Fruit fly (Drosophila melanogaster) whole organism, adult: ENCODE results near the gene CG4287.

ENCODE experiments used
- CG11617 ChIP-seq: fragments of 200-800 bp; sonication (Bioruptor generic); optimal IDR thresholded peaks from 2 replicates; lab custom pipeline; 2017; ENCODE audit warnings: mild to moderate bottlenecking, missing biosample characterization, missing genetic modification reagents, missing genetic modification characterization
- CG14711 ChIP-seq: fragments of 200-800 bp; sonication (Bioruptor generic); optimal IDR thresholded peaks from 2 replicates; lab custom pipeline; 2018; ENCODE audit warnings: missing biosample characterization, mild to moderate bottlenecking, missing genetic modification characterization, moderate library complexity
- CG1620 ChIP-seq: fragments of 200-800 bp; sonication (Bioruptor generic); optimal IDR thresholded peaks from 2 replicates; lab custom pipeline; 2016; ENCODE audit warnings: missing biosample characterization, missing genetic modification characterization
- CG33017 ChIP-seq: fragments of 200-800 bp; sonication (Bioruptor generic); optimal IDR thresholded peaks from 2 replicates; lab custom pipeline; 2018; ENCODE audit warnings: missing biosample characterization, mild to moderate bottlenecking, missing genetic modification characterization, moderate library complexity
- CG5204 ChIP-seq: fragments of 200-800 bp; sonication (Bioruptor generic); optimal IDR thresholded peaks from 2 replicates; lab custom pipeline; 2016; ENCODE audit warnings: missing biosample characterization, missing genetic modification characterization
- CG7045 ChIP-seq: fragments of 200-800 bp; sonication (Bioruptor generic); optimal IDR thresholded peaks from 2 replicates; lab custom pipeline; 2017; ENCODE audit warnings: missing biosample characterization, mild to moderate bottlenecking, missing genetic modification characterization
- Crg-1 ChIP-seq: fragments of 200-800 bp; sonication (Bioruptor generic); optimal IDR thresholded peaks from 2 replicates; lab custom pipeline; 2016; ENCODE audit warnings: missing biosample characterization, missing genetic modification characterization
- Mnt ChIP-seq: fragments of 200-800 bp; sonication (Bioruptor generic); optimal IDR thresholded peaks from 2 replicates; lab custom pipeline; 2016; ENCODE audit warnings: missing biosample characterization, mild to moderate bottlenecking, missing genetic modification characterization
- kay ChIP-seq: fragments of 200-800 bp; sonication (Bioruptor generic); peaks from one replicate; lab custom pipeline; 2016; ENCODE audit warnings: missing biosample characterization, missing genetic modification characterization, borderline replicate concordance
- ovo ChIP-seq: fragments of 200-800 bp; sonication (Bioruptor generic); optimal IDR thresholded peaks from 2 replicates; lab custom pipeline; 2016; ENCODE audit warnings: missing biosample characterization, missing genetic modification characterization
- pad ChIP-seq: fragments of 200-800 bp; sonication (Bioruptor generic); optimal IDR thresholded peaks from 3 replicates; lab custom pipeline; 2017; ENCODE audit warnings: missing biosample characterization, missing genetic modification characterization, mild to moderate bottlenecking, moderate library complexity, missing genetic modification reagents

DNA sequence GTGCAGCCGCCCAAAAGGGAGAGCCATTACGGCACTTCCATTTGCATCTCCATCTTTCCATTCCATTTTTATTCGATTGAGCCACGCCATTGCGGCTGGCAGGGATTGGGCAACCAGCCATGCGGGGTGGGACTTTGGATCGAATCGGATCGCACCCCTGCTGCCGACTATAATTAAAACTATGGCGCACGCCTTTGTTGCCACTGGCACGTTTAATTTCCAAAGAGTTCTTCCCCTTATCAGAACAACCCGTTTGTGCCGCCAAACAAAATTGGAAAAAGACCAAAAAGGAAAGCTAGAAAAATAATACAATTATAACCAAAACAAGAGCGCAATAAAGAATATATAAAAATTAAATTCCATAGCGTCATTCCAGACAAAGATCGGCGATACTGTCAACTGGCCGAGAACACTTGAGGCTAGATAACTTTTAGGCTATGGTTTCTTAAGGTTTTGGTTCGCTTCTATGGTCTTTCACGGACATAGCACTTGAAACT, 46.4 kb upstream of the CG4287 start:
- TF ChIP-seq pad (GFP tag; lab: Kevin White, UChicago) (no peak), Mnt (GFP tag; lab: Kevin White, UChicago) (no peak), CG11617 (GFP tag; lab: Kevin White, UChicago) (no peak), ovo (no peak), CG7045 (no peak), kay (peak; percentile 75), CG1620 (no peak), CG33017 (tag; lab: Kevin White, UChicago) (no peak), CG5204 (GFP tag; lab: Kevin White, UChicago) (no peak), Crg-1 (GFP tag; lab: Kevin White, UChicago) (no peak), CG14711 (tag; lab: Kevin White, UChicago) (no peak)
